Fruit fly (Drosophila melanogaster) ovary, adult (tissue): ENCODE data around the gene Polr3F.
A peak's percentile ranks its signal among the peaks of the same experiment; 100 is the strongest.

ENCODE experiments used
- CG17801 ChIP-seq: fragments of 200-800 bp; optimal IDR thresholded peaks from 2 replicates; lab custom pipeline; 2019; ENCODE audit warnings: missing biosample characterization, mild to moderate bottlenecking, missing genetic modification characterization, moderate library complexity; ENCODE audit not compliant: partially characterized antibody

Polr3F gene

DNA sequence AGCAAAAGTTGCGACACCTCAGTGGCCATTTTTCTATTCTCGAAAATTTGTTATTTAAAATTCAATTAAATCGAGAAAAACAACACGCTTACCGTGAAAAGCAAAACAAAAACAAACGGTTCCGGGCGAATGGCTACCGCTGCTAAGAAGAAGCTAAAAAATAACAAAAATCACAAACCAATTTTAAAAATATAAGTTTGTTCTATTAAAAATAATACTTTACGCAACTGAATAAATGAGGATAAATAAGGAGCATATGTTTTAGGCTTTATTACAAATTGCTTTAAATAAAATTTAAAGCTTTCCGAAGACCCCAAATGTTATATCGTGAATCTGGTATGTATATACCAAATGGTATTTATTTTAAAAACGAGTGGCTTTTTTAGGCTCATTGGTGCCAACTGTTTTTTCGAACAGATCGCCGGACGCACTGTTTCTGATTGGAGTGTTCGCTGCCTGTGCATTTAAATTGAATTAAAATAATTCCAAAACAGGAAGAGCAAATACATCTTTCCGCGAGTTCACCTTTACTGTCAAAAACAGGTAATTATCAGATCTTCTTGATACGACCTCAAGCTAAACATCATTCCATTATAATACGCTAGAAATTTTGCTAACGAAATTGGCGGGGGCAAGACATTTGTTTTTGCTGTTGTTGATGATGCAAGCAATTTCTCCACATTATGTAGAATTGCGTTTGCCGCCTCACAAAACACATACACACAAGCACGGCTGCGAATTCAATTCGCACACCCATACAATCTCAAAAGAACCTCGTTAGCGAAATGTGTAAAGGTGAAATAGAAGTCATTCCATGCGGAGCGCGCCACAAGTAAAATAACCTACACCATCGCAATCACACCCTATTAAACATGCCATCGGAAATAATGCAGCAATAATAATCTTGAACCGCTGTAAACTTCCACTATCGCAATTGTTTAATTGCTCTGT lies at the start of gene Polr3F, which contains the start of gene PyK:
TSS of gene Polr3F (minus strand) at position 248 of the 951 bp plus-strand sequence.
TSS of gene PyK (plus strand) at position 411 of the 951 bp plus-strand sequence.
- TF ChIP-seq CG17801 (GFP tag; lab: Kevin White, UChicago), result peak; percentile 87

DNA sequence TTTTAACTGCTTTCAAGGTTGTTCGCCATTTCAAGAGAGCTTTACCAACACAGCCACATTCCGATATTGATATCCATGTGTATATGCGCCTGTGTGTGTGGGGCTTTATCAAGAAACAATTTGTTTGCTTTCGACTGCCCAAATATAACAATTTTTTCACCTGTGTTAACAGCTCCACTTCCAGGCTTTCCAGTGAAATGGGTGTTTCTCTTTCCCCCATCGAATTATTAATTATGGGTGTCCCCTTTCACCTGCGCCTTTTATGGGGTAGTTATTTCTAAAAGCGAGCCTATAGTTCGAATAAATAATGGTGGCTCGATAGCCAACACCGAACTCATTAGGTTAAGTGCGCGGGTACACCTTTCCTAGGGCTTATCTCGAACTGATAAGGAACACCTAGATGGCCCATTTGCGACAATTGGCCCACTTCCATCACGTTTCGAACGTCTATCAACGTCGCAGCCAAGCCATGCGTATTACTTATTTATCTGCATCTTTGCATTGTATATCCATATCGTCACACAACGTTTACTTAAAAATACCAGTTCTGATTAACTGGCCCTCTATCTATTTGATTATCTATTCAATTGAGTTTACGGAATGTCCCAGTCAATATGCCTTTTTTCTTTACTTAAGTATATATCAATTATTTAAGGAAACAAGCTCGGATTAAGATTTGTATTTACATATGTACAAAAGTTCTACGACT lies 44.9 kb upstream of the Polr3F start:
- TF ChIP-seq CG17801 (GFP tag; lab: Kevin White, UChicago), result no peak

DNA sequence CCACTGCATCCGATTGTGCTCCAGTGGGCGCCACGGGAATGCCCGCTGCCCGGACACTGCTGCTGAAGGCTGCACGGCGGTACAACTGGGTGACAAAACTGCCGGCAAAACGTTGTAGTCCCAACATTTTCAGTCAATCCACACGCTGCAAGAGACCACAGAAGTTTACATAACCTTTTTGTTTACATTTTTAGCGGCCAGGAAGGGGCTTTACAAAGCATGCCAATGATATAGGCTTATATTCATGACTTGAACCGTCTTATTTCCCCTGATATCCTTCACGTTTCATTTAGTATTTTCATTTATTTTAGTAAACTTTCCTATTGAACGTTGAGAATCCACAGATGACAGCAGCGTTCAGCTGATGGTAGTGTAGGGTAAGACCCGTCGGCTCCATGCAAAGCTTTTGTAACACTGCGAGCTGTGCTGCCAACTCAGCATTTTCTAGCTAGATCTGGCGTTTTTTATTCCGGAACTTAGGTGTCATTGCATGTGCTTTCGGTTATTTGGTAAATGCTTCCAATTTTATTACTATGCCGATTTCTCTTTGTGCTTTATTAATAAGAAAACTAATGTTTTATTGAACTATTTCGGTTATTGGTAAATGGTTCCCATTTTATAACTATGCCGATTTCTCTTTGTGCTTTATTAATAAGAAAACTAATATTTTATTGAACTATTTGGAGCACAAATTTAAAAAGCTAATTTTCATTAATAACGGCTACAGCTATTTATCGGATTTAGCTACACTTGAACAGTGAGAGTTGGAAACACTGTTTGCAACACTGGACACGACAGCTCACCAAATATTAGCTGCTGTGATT lies 43.6 kb upstream of the Polr3F start, which contains the start of the genes CG13850 and lqfR:
TSS of gene CG13850 (minus strand) at position 379 of the 824 bp plus-strand sequence.
TSS of gene lqfR (plus strand) at position 765 of the 824 bp plus-strand sequence.
- peak; percentile 50 for TF ChIP-seq CG17801 (GFP tag; lab: Kevin White, UChicago)

DNA sequence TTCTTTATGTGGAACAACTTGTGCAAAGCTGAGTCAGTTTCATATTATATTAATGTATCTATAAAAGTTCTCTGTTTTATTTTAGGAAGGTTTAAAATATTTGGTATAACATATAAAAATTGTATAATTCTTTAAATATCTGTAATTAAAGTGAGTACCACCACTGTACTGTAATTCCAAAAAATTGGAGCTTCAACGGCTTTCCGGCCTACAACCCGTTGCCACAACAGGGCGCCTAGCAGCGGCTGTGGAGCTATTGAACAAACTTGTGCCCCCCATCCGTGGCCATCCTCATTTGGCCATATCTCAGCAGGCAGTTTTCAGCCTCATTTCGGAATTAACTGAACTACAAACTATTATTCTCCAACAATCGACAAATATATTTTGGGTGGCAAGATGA lies 38.5 kb upstream of the Polr3F start, which contains the start of gene CG13855:
TSS of gene CG13855 (plus strand) at position 301 of the 400 bp plus-strand sequence.
- no peak for TF ChIP-seq CG17801 (GFP tag; lab: Kevin White, UChicago)

DNA sequence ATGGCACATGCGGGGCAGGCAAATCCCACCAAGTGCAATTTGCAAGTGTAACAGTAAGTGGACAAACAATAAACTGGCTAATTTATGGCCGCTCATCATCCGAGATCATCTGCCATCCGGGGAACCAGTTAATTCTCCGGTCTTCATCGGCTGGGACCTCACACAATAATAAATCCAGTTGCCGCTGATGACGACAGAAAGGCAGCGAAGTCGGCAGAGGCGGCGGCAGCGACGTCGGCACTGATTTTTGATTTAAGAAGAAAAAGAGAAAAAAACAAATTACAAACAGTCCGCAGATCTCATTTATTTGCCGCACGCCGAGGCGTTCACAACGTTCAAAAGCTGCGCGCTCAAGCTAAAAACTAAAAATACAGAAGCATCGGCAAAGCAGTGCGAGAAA lies 35.2 kb upstream of the Polr3F start, which contains the start of gene CG13856:
TSS of gene CG13856 (plus strand) at position 301 of the 400 bp plus-strand sequence.
- TF ChIP-seq CG17801 (GFP tag; lab: Kevin White, UChicago), result no peak

DNA sequence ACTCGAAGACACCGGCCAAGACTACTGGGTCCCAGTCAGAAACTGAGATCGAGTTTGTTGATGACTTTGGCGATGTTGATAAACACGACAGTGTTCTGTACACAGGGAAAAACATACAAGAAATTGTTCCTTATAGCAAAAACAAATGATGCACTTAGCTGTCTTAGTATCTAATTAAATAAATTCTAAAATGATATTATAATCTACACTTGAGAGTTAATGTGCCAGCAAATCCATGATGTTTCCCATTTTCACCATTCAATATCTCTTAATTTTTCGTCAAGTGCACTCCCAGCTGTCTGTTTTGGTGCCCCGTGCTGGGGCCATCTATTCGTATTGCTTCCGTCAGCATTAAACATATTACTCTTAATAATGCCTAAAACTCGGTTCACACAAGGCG lies 33.1 kb upstream of the Polr3F start:
- no peak for TF ChIP-seq CG17801 (GFP tag; lab: Kevin White, UChicago)

DNA sequence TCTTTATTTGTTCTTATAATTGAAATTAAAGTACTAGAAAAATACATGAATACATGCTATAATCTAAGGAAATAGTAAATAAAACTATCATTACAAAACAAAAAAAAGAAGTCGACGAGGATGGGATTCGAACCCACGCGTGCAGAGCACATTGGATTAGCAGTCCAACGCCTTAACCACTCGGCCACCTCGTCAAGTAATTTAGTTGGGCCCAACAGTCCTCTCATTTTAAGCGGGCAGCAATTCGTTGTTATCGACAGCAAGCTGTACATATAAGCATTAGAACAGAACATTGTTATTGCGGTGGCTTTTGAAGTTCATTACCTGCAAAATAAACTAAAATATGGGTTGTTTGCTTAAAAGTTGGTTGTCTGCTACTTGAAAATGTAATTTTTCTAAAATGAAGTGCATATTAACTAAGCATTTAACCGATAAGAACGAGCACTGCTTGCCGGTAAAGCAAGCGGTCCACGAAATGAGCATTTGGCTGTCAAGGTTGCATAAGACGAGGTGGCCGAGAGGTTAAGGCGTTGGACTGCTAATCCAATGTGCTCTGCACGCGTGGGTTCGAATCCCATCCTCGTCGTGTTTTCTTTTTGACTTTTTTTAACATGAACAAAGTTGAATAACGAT lies 30.0 kb upstream of the Polr3F start:
- TF ChIP-seq CG17801 (GFP tag; lab: Kevin White, UChicago), result no peak

DNA sequence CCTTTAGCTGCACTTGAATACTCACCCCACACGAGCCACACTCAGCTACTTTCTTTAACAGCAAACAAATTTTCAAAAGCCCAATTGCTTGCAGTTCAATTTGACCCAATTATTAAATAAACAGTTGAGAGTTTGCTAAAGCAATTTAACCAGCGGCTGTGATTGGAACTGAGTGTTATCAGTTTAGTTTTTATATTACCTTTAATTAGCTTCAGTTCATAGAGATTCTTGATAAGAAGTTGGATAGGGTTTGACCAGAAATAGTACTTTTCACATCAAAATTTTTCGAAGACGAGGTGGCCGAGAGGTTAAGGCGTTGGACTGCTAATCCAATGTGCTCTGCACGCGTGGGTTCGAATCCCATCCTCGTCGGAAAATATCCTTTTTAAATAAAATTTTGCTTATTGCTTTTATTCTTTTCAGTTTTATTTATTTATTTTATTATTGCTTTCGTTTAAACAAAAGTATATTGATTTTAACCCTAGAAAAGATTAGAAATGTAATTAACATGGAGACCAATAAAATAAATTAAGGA lies 29.1 kb upstream of the Polr3F start:
- TF ChIP-seq CG17801 (GFP tag; lab: Kevin White, UChicago), result no peak

DNA sequence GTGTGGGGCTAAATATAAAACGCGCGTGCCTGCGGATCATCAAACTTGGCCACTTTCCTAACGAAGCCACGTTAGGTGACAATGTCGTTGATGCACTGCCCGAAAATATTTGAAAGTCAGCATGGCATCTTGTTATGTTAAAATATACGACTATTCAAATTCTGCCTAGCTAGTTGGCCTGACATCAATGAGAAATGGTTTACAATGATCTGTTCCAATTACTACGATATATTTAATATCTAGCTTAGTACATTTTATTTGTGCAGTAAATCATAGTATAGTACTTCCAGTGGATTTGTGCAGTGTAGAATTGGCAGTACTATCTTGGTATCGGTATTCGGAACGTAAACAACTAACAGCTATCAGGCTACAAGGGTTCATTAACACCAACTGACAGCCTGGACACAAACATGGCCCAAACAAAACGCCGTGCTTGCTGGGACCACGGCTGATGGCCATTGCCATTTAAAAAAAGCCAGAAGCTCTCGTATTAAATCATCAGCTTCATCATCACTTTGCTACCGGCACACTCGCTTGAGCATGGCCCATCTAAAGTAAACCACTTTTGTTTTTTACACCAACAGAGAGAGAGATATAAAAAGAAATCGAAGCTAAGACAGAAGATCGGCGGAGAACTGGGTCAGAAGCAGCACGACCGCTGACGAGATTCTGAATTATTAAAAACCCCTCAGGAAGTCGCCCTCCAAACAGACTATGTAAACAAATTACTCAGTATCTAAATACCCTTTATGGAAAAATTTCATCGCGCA lies 28.4 kb upstream of the Polr3F start:
- no peak for TF ChIP-seq CG17801 (GFP tag; lab: Kevin White, UChicago)

DNA sequence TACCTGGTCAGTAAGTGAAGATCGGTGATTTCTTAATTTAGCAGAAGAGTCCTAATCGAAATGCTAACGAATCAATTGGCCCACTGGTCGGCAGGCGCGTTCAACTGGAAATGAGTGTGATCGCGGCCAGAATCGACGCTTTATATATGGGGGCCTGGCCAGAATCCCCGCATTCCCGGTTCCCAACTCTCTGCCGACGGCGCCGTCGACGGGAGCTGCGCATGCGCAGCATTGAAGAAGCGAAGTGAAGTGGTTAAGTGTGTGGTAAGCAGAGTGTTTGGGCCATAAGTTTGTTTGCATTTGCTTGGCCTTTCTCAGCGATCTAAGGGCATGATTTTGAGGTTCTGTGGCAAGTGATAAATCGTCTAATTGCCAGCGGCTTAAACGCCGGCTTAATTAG lies 26.8 kb upstream of the Polr3F start, which contains the start of gene CG13857:
TSS of gene CG13857 (minus strand) at position 101 of the 400 bp plus-strand sequence.
- TF ChIP-seq CG17801 (GFP tag; lab: Kevin White, UChicago), result no peak

DNA sequence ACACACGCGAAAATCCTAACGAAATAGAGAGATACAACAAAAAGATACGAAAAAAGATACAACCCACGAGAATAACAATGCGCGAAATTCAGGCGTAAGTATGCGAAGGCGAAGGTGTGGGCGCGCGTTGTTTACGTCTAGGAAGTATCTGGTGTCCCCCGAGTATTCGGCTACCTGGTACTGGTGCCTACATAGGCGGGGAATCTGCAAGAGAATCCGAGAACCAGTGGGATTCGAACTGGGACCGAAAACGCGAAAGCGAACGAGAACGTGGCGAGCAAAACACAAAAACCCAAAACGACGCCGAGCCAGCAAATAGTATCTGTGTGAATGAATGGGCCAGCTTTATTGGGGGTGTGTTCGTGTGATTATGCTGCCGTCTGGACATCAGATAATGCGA lies 22.9 kb upstream of the Polr3F start:
- TF ChIP-seq CG17801 (GFP tag; lab: Kevin White, UChicago), result no peak

DNA sequence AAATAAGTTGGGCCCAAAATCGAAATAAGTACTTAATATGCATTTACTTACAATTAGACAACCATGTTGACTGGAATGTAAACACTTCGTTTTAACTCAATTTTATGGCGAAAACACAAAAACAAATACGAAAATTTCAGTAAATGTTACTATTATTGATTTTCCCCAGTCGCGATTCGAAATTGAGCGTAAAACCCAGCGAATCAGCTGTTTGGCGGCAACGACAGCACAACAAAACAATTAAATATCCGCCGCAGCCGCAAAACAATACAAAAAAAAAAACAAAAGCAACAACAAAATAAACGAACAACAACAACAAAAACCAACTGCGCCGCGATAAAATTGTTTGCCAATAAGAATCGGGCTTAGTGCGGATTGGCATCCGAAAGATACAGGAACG lies 22.4 kb upstream of the Polr3F start, which contains the start of the genes CAH8 and CG7059:
TSS of gene CAH8 (minus strand) at position 101 of the 400 bp plus-strand sequence.
TSS of gene CG7059 (plus strand) at position 167 of the 400 bp plus-strand sequence.
- TF ChIP-seq CG17801 (GFP tag; lab: Kevin White, UChicago), result no peak
